Worm (Caenorhabditis elegans) whole organism, midembryonic: Measurements from ENCODE around the gene AH9.6.

Source experiments
- T22C8.4 ChIP-seq: fragments of 200-800 bp; sonication (Bioruptor generic); IDR thresholded peaks from 2 replicates; pipeline ENCODE4 v1.3.6; 2022; ENCODE audit warnings: missing genetic modification characterization, missing compliant biosample characterization
- cog-1 ChIP-seq: sonication (generic microtip); optimal IDR thresholded peaks from 2 replicates; lab custom pipeline; 2016; ENCODE audit warnings: missing genetic modification characterization, missing compliant biosample characterization
- flt-1 ChIP-seq: fragments of 200-800 bp; sonication (Bioruptor generic); IDR thresholded peaks from 2 replicates; pipeline ENCODE4 v1.3.6; 2022; ENCODE audit warnings: missing genetic modification characterization, missing compliant biosample characterization
- klf-2 ChIP-seq: fragments of 200-800 bp; sonication (Bioruptor generic); conservative IDR thresholded peaks from 2 replicates; pipeline ENCODE4 v1.3.6; 2022; ENCODE audit warnings: missing genetic modification reagents, missing genetic modification characterization, missing compliant biosample characterization
- med-1 ChIP-seq: sonication (generic microtip); optimal IDR thresholded peaks from 2 replicates; lab custom pipeline; 2017; ENCODE audit warnings: missing genetic modification characterization, mild to moderate bottlenecking, missing compliant biosample characterization, antibody characterized with exemption, missing genetic modification reagents; ENCODE audit not compliant: insufficient read depth
- ref-1 ChIP-seq: fragments of 200-800 bp; sonication (Bioruptor generic); conservative IDR thresholded peaks from 2 replicates; pipeline ENCODE4 v1.3.6; 2022; ENCODE audit warnings: missing genetic modification reagents, missing genetic modification characterization, missing compliant biosample characterization
- tab-1 ChIP-seq: fragments of 200-800 bp; sonication (Bioruptor generic); IDR thresholded peaks from 2 replicates; pipeline ENCODE4 v1.3.6; 2022; ENCODE audit warnings: missing genetic modification characterization, missing compliant biosample characterization
- ztf-23 ChIP-seq: fragments of 200-800 bp; sonication (Bioruptor generic); IDR thresholded peaks from 2 replicates; pipeline ENCODE4 v1.3.6; 2022; ENCODE audit warnings: missing genetic modification reagents, missing genetic modification characterization, missing compliant biosample characterization
- ztf-29 ChIP-seq: fragments of 200-800 bp; sonication (Bioruptor generic); IDR thresholded peaks from 2 replicates; pipeline ENCODE4 v1.3.6; 2022; ENCODE audit warnings: missing genetic modification reagents, missing genetic modification characterization, missing compliant biosample characterization

AH9.6 gene

ce11 chrX:2267956-2268355 lies at the start of gene AH9.6:
TSS of gene AH9.6 (minus strand) at chrX:2268138.
- TF ChIP-seq klf-2 (GFP tag; lab: Robert Waterston, UW) (no peak), T22C8.4 (no peak)

DNA sequence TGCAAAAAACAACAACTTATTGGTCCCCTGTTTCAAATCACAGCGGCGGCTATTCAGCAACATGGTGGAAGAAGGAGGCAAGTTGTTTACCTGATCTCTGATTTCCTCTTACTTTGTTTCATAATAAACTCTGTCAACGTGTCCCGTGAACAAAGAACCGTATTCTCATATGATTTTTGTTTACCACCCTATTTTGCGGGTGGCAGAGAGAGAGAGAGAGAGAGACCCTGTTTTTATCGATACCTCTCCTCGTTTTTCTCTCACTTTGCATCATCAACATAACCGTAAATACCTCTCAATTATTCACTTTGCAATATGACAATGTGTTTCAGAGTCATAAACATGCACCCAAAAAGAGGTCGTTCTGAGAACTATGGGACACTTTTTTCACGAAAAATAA lies 49.5 kb upstream of the AH9.6 start:
- TF ChIP-seq ztf-29 = no peak
- TF ChIP-seq cog-1 (tag; lab: Kevin White, UChicago) = no peak
- no peak for TF ChIP-seq med-1 (GFP tag; lab: Kevin White, UChicago)
- TF ChIP-seq T22C8.4 = no peak
- no peak for TF ChIP-seq flt-1 (GFP tag; lab: Robert Waterston, UW)
- no peak for TF ChIP-seq klf-2 (GFP tag; lab: Robert Waterston, UW)
- TF ChIP-seq tab-1 (GFP tag; lab: Robert Waterston, UW) = no peak
- TF ChIP-seq ztf-23 (GFP tag; lab: Robert Waterston, UW) = no peak
- TF ChIP-seq ref-1 (GFP tag; lab: Robert Waterston, UW) = no peak

DNA sequence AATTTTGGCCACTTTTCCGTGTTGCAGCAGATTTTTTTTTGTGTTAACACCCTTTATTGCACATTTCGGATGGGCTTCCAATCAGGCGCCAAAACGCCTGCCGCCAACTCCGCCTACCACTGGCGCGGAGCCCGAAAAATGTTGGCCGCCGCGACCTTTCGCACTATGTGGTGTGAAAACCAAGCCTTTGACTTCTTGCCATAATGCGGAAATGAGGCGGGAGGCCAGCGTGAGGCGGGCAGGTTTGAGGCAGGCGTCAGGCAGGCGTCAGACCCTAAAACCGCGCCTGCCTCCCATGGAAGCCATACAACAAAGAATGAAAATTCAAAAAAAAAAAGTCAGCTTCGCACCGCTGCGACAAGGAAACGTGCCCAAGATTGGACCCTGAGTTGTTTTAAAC lies 48.9 kb upstream of the AH9.6 start:
- TF ChIP-seq flt-1 (GFP tag; lab: Robert Waterston, UW) (no peak), klf-2 (GFP tag; lab: Robert Waterston, UW) (no peak), T22C8.4 (no peak), med-1 (GFP tag; lab: Kevin White, UChicago) (no peak), cog-1 (tag; lab: Kevin White, UChicago) (no peak), ref-1 (GFP tag; lab: Robert Waterston, UW) (no peak), ztf-29 (no peak), tab-1 (GFP tag; lab: Robert Waterston, UW) (no peak), ztf-23 (GFP tag; lab: Robert Waterston, UW) (no peak)

DNA sequence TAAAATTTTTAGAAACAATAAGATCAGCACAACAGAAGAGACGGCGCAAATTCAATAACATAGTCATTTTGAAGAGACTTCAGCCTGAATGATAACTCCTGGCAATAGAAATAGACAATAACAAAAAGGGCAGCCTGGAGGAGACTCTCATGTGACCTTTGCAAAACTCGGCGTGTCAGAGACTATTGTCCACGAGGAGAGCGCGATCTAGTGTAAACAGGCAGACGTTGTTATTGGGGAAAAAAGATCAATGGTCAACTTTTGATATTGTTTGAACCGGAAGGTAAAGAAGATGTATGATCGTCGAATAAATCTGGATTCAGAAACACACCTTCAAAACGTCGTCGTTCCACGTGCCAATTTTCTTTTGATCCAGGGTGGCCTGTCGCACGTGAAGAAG lies 48.3 kb upstream of the AH9.6 start:
- TF ChIP-seq flt-1 (GFP tag; lab: Robert Waterston, UW) (no peak), ztf-29 (no peak), ref-1 (GFP tag; lab: Robert Waterston, UW) (no peak), klf-2 (GFP tag; lab: Robert Waterston, UW) (no peak), med-1 (GFP tag; lab: Kevin White, UChicago) (no peak), T22C8.4 (no peak), cog-1 (tag; lab: Kevin White, UChicago) (no peak), tab-1 (GFP tag; lab: Robert Waterston, UW) (no peak)

ce11 chrX:2304496-2304895 lies 36.6 kb upstream of the AH9.6 start:
- TF ChIP-seq tab-1 (GFP tag; lab: Robert Waterston, UW) (no peak), klf-2 (GFP tag; lab: Robert Waterston, UW) (no peak), flt-1 (GFP tag; lab: Robert Waterston, UW) (no peak), T22C8.4 (no peak), ref-1 (GFP tag; lab: Robert Waterston, UW) (no peak)

ce11 chrX:2303253-2303652 lies 35.3 kb upstream of the AH9.6 start:
- TF ChIP-seq klf-2 (GFP tag; lab: Robert Waterston, UW) (no peak), T22C8.4 (no peak), ztf-23 (GFP tag; lab: Robert Waterston, UW) (no peak), cog-1 (tag; lab: Kevin White, UChicago) (no peak), tab-1 (GFP tag; lab: Robert Waterston, UW) (no peak), flt-1 (GFP tag; lab: Robert Waterston, UW) (no peak), ref-1 (GFP tag; lab: Robert Waterston, UW) (no peak)

ce11 chrX:2302782-2303181 lies 34.8 kb upstream of the AH9.6 start, which contains the start of gene hum-6:
TSS of gene hum-6 (plus strand) at chrX:2303082.
- TF ChIP-seq ztf-29 (no peak), ztf-23 (GFP tag; lab: Robert Waterston, UW) (no peak), tab-1 (GFP tag; lab: Robert Waterston, UW) (no peak), T22C8.4 (no peak), ref-1 (GFP tag; lab: Robert Waterston, UW) (no peak), cog-1 (tag; lab: Kevin White, UChicago) (no peak), med-1 (GFP tag; lab: Kevin White, UChicago) (no peak), flt-1 (GFP tag; lab: Robert Waterston, UW) (no peak), klf-2 (GFP tag; lab: Robert Waterston, UW) (no peak)

DNA sequence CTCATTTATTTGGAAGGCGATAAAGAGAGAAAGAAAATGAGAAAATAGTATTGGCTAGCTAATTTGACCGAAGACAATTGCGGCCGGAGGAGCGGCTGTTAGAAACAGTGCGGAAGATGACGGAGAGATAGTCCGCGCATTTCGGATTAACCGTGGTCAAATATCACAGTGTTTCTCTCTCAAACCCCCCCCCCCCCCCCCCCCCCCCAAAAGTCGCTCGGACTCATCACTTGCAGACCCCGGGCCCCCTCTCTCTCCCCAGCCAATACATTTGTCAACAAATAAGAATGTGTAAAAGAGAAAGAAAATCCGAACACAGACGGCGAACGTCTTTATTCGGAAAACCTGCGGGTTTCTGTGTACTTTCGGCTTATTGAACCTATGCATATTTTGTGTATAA lies 33.9 kb upstream of the AH9.6 start:
- TF ChIP-seq ref-1 (GFP tag; lab: Robert Waterston, UW) (no peak), flt-1 (GFP tag; lab: Robert Waterston, UW) (no peak), klf-2 (GFP tag; lab: Robert Waterston, UW) (no peak), tab-1 (GFP tag; lab: Robert Waterston, UW) (no peak), ztf-23 (GFP tag; lab: Robert Waterston, UW) (no peak), ztf-29 (no peak), cog-1 (tag; lab: Kevin White, UChicago) (no peak), med-1 (GFP tag; lab: Kevin White, UChicago) (no peak), T22C8.4 (no peak)

ce11 chrX:2294198-2294800 lies 26.4 kb upstream of the AH9.6 start, which contains the start of gene T10H10.2:
TSS of gene T10H10.2 (plus strand) at chrX:2294750.
- no peak for TF ChIP-seq ztf-23 (GFP tag; lab: Robert Waterston, UW)
- no peak for TF ChIP-seq flt-1 (GFP tag; lab: Robert Waterston, UW)
- no peak for TF ChIP-seq T22C8.4
- TF ChIP-seq med-1 (GFP tag; lab: Kevin White, UChicago) = no peak
- TF ChIP-seq tab-1 (GFP tag; lab: Robert Waterston, UW) = no peak
- TF ChIP-seq cog-1 (tag; lab: Kevin White, UChicago) = no peak
- TF ChIP-seq ref-1 (GFP tag; lab: Robert Waterston, UW) = no peak
- TF ChIP-seq klf-2 (GFP tag; lab: Robert Waterston, UW) = no peak
- TF ChIP-seq ztf-29 = no peak
